Worm (Caenorhabditis elegans): ENCODE measurements around the gene sra-4.

DNA sequence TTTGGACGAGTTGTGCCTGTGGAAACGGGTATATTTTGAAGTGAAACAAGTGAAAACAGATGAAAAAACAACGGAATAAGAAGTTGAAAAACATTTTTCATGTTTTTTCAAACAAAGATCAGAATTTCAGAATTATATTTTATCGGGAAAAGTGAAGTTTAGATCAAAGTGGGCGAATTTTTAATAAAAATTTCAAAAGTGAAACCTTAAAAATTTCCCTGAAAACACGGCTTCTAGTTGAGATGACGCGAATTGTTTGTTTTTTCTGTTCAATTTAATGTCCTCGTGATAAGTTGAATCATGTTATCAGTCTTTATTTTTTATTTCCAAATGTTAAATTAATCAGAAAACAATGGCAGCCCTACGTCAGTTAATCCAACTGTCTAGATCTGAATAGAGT lies 35.5 kb downstream of the sra-4 start, which contains the start of gene gcy-3:
- TF ChIP-seq W03F9.2 (tag; optimal IDR thresholded peaks at IDR 0.05) = no peak
- TF ChIP-seq him-1 (tag; optimal IDR thresholded peaks at IDR 0.05) = no peak

All from whole organism, L4/young adult.